Fruit fly (Drosophila melanogaster): ENCODE data around the gene CG5149.
A peak's percentile ranks its signal among the peaks of the same experiment; 100 is the strongest.

Gene CG5149

DNA sequence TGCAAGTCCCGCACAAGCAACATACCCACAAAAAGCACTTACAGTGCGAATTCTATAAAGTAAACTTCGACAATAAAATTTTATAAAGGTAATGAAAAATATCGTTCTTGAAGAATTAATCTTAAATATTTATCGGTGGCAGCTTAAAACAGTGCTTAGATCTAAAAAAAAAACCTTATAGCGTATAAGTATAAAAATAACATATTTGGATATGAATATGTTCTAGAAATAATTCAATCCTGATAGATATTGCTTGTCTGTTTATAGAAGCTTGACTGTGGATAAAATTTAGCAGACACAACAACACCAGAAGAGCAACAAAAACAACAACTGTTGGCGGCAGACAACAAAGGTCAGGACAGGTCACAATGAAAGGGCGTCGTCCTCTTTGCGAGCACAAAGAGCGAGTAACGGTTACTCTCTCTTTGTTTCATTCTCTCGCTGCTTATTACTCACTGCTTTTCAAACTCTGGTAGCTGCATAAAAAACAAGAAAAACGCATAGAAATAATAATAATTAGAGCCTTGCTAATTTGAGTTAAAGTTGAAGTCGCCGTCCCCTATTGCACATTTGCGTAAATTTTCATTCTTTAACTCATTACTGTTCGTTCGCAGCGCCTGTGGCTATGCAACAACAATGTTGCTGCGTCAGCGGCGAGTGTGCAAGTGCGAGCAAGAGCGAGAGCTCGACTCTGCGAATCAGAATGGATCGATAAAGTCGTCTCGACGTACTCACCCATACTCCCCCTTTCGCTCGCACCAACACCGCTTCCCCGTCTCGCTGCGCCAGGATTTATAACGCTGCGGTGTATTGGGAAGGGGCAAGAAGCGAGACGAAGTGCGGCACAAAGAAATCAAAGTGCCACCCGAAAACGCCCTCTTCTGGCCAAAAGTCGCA, 31.6 kb upstream of the CG5149 start (continued):
- TF ChIP-seq fru (optimal IDR thresholded peaks at IDR 0.05) = peak; percentile 40
- TF ChIP-seq CG10462 (GFP tag; optimal IDR thresholded peaks at IDR 0.05) = no peak
- TF ChIP-seq ind (GFP tag; optimal IDR thresholded peaks at IDR 0.05) = no peak
- TF ChIP-seq Xrp1 (GFP tag; IDR thresholded peaks at IDR 0.05) = no peak
- no peak for TF ChIP-seq disco-r (GFP tag; optimal IDR thresholded peaks at IDR 0.05)
- no peak for TF ChIP-seq Ada2b (GFP tag; IDR thresholded peaks at IDR 0.05)
- TF ChIP-seq bigmax (GFP tag; optimal IDR thresholded peaks at IDR 0.05) = no peak
- TF ChIP-seq scrt (GFP tag; optimal IDR thresholded peaks at IDR 0.05) = no peak
- peak; percentile 13 for TF ChIP-seq Dek (tag; optimal IDR thresholded peaks at IDR 0.05)
- no peak for TF ChIP-seq CG8944 (GFP tag; optimal IDR thresholded peaks at IDR 0.05)
- TF ChIP-seq CG14050 (GFP tag; IDR thresholded peaks at IDR 0.05) = no peak
- no peak for TF ChIP-seq CG6689 (GFP tag; IDR thresholded peaks at IDR 0.05)
- peak; percentile 32; the same call in 1 of the 2 replicates for TF ChIP-seq CG9215 (GFP tag; IDR thresholded peaks at IDR 0.05)
- peak; percentile 29 to 40 for TF ChIP-seq Trl (optimal IDR thresholded peaks at IDR 0.05)
- TF ChIP-seq Trl (GFP tag; optimal IDR thresholded peaks at IDR 0.05) = no peak
- TF ChIP-seq ato (GFP tag; IDR thresholded peaks at IDR 0.05; ENCODE audit: partially characterized antibody) = no peak
- no peak for TF ChIP-seq Myb (GFP tag; optimal IDR thresholded peaks at IDR 0.05)
- no peak for TF ChIP-seq Mes4 (GFP tag; optimal IDR thresholded peaks at IDR 0.05)
- TF ChIP-seq CG15269 (tag; optimal IDR thresholded peaks at IDR 0.05) = peak; percentile 48
- TF ChIP-seq sug (tag; optimal IDR thresholded peaks at IDR 0.05) = no peak
- no peak for TF ChIP-seq CG11695 (GFP tag; IDR thresholded peaks at IDR 0.05)
- TF ChIP-seq CG11560 (tag; IDR thresholded peaks at IDR 0.05) = no peak
- TF ChIP-seq sc (optimal IDR thresholded peaks at IDR 0.05) = no peak
- TF ChIP-seq sc (GFP tag; optimal IDR thresholded peaks at IDR 0.05) = no peak
- TF ChIP-seq Hand (GFP tag; optimal IDR thresholded peaks at IDR 0.05) = peak; percentile 40
- no peak for TF ChIP-seq CG7745 (tag; optimal IDR thresholded peaks at IDR 0.05)
- TF ChIP-seq tio (GFP tag; optimal IDR thresholded peaks at IDR 0.05) = no peak
- no peak for TF ChIP-seq CG11723 (GFP tag; optimal IDR thresholded peaks at IDR 0.05)
- TF ChIP-seq CG8765 (GFP tag; IDR thresholded peaks at IDR 0.05) = no peak
- TF ChIP-seq sens (GFP tag) = peak; percentile 70
- TF ChIP-seq CG4282 (GFP tag; optimal IDR thresholded peaks at IDR 0.05) = no peak
- peak; percentile 22 for TF ChIP-seq CG30403 (GFP tag; optimal IDR thresholded peaks at IDR 0.05)
- TF ChIP-seq crol (GFP tag; IDR thresholded peaks at IDR 0.05) = peak; percentile 81
- TF ChIP-seq NC2α (GFP tag; optimal IDR thresholded peaks at IDR 0.05) = no peak
- TF ChIP-seq CG6175 (GFP tag; IDR thresholded peaks at IDR 0.05) = no peak
- no peak for TF ChIP-seq gce (GFP tag; IDR thresholded peaks at IDR 0.05)
- TF ChIP-seq CG17385 (GFP tag; optimal IDR thresholded peaks at IDR 0.05) = peak; percentile 32
- TF ChIP-seq repo (GFP tag; optimal IDR thresholded peaks at IDR 0.05) = no peak
- TF ChIP-seq CG31441 (GFP tag; IDR thresholded peaks at IDR 0.05) = no peak
- TF ChIP-seq CG8359 (GFP tag; optimal IDR thresholded peaks at IDR 0.05; ENCODE audit: borderline replicate concordance) = no peak
- no peak for TF ChIP-seq CG6765 (GFP tag; optimal IDR thresholded peaks at IDR 0.05)
- TF ChIP-seq slp2 (GFP tag; optimal IDR thresholded peaks at IDR 0.05) = no peak
- TF ChIP-seq Nf-YA (GFP tag; IDR thresholded peaks at IDR 0.05) = no peak
- TF ChIP-seq Sry-β (GFP tag; optimal IDR thresholded peaks at IDR 0.05) = no peak
- no peak for TF ChIP-seq Six4 (GFP tag; optimal IDR thresholded peaks at IDR 0.05)
- TF ChIP-seq Camta (GFP tag; optimal IDR thresholded peaks at IDR 0.05) = no peak
- TF ChIP-seq CG8290 (GFP tag; optimal IDR thresholded peaks at IDR 0.05) = peak; percentile 96
- peak; percentile 41 to 69 for TF ChIP-seq CG8290 (tag; optimal IDR thresholded peaks at IDR 0.05)
- no peak for TF ChIP-seq Xbp1 (GFP tag; optimal IDR thresholded peaks at IDR 0.05)
- no peak for TF ChIP-seq CG2116 (GFP tag; optimal IDR thresholded peaks at IDR 0.05)
- TF ChIP-seq MESR4 (GFP tag; optimal IDR thresholded peaks at IDR 0.05) = no peak
- no peak for TF ChIP-seq dimm (GFP tag; IDR thresholded peaks at IDR 0.05)

Measured in whole organism, embryonic.